Fruit fly (Drosophila melanogaster) Kc167 (cell line): ENCODE results near the gene msl-2.

Experiments used
- Myc ChIP-seq: fragments of >200 bp; optimal IDR thresholded peaks from 2 replicates; lab custom pipeline; 2017; ENCODE audit warnings: missing external identifiers
- insv ChIP-seq: fragments of >200 bp; optimal IDR thresholded peaks from 3 replicates; lab custom pipeline; 2018; ENCODE audit warnings: missing external identifiers

DNA sequence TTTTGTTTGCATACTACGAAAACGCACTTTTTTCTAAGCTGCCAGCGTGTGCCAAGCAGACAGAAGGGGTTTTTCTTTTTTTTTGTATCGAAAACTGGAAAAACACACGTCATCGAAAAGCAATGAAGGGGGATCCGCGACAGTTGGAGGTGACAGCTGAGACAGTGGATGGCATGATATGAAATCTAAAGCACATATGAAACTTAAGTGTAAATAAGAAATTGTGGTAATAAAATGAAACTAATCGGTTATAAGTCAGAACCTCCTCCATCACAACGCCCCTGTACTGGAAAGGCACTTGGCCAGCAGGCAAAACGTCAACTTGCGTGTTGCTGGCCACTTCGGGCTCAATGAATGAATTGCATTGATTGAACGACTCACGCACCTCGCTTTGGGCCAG is 17.8 kb upstream of the msl-2 start:
- TF ChIP-seq Myc (lab: Kevin White, UChicago), result no peak
- TF ChIP-seq insv (lab: Kevin White, UChicago), result no peak
